Fruit fly (Drosophila melanogaster) whole organism, adult: ENCODE data around the gene CG12206.

Source experiments
- CG11617 ChIP-seq: fragments of 200-800 bp; sonication (Bioruptor generic); optimal IDR thresholded peaks from 2 replicates; lab custom pipeline; 2017; ENCODE audit warnings: mild to moderate bottlenecking, missing biosample characterization, missing genetic modification reagents, missing genetic modification characterization
- CG14711 ChIP-seq: fragments of 200-800 bp; sonication (Bioruptor generic); optimal IDR thresholded peaks from 2 replicates; lab custom pipeline; 2018; ENCODE audit warnings: missing biosample characterization, mild to moderate bottlenecking, missing genetic modification characterization, moderate library complexity
- CG1620 ChIP-seq: fragments of 200-800 bp; sonication (Bioruptor generic); optimal IDR thresholded peaks from 2 replicates; lab custom pipeline; 2016; ENCODE audit warnings: missing biosample characterization, missing genetic modification characterization
- CG33017 ChIP-seq: fragments of 200-800 bp; sonication (Bioruptor generic); optimal IDR thresholded peaks from 2 replicates; lab custom pipeline; 2018; ENCODE audit warnings: missing biosample characterization, mild to moderate bottlenecking, missing genetic modification characterization, moderate library complexity
- CG7045 ChIP-seq: fragments of 200-800 bp; sonication (Bioruptor generic); optimal IDR thresholded peaks from 2 replicates; lab custom pipeline; 2017; ENCODE audit warnings: missing biosample characterization, mild to moderate bottlenecking, missing genetic modification characterization
- CG7101 ChIP-seq: fragments of 200-800 bp; sonication (Bioruptor generic); optimal IDR thresholded peaks from 2 replicates; lab custom pipeline; 2018; ENCODE audit warnings: missing biosample characterization, mild to moderate bottlenecking, missing genetic modification characterization, moderate library complexity
- Crg-1 ChIP-seq: fragments of 200-800 bp; sonication (Bioruptor generic); optimal IDR thresholded peaks from 2 replicates; lab custom pipeline; 2016; ENCODE audit warnings: missing biosample characterization, missing genetic modification characterization
- Hr96 ChIP-seq: fragments of 200-800 bp; sonication (Bioruptor generic); optimal IDR thresholded peaks from 2 replicates; lab custom pipeline; 2016; ENCODE audit warnings: missing biosample characterization, missing genetic modification characterization
- Mnt ChIP-seq: fragments of 200-800 bp; sonication (Bioruptor generic); optimal IDR thresholded peaks from 2 replicates; lab custom pipeline; 2016; ENCODE audit warnings: missing biosample characterization, mild to moderate bottlenecking, missing genetic modification characterization
- cic ChIP-seq: fragments of 200-800 bp; sonication (Bioruptor generic); optimal IDR thresholded peaks from 2 replicates; lab custom pipeline; 2017; ENCODE audit warnings: missing biosample characterization, mild to moderate bottlenecking, missing genetic modification characterization, moderate library complexity
- cnc ChIP-seq, 2 experiments: fragments of >200 bp; optimal IDR thresholded peaks; 2 replicates each; lab custom pipeline; 2017
- kay ChIP-seq: fragments of 200-800 bp; sonication (Bioruptor generic); peaks from one replicate; lab custom pipeline; 2016; ENCODE audit warnings: missing biosample characterization, missing genetic modification characterization, borderline replicate concordance
- ovo ChIP-seq: fragments of 200-800 bp; sonication (Bioruptor generic); optimal IDR thresholded peaks from 2 replicates; lab custom pipeline; 2016; ENCODE audit warnings: missing biosample characterization, missing genetic modification characterization

DNA sequence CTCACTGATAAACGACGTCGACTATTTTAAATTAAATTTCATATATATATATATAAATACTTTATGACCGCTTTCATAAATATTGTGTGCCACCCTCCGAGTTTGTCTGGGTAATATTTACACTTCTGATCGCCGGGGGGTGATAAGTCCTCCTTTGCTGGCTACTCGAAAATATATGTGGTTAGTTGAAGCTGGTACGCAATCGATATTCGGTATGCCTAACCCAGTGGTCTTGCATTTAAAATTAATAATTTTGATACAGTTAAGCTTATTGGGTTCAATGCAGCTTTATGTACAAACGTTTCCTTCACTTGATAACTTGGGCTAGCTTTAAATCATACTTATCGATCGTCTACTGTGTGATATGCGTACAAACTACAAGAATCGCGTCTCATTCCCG is 44.4 kb downstream of the CG12206 start:
- TF ChIP-seq CG7045 (GFP tag; lab: Kevin White, UChicago) (no peak), ovo (GFP tag; lab: Kevin White, UChicago) (no peak), Crg-1 (no peak), Mnt (no peak), CG33017 (tag; lab: Kevin White, UChicago) (no peak), CG1620 (GFP tag; lab: Kevin White, UChicago) (no peak), kay (GFP tag; lab: Kevin White, UChicago) (no peak), Hr96 (GFP tag; lab: Kevin White, UChicago) (no peak), CG14711 (no peak), cic (GFP tag; lab: Kevin White, UChicago) (no peak), cnc (optimal IDR thresholded peaks at IDR 0.05; lab: Kevin White, UChicago) (no peak), CG7101 (tag; lab: Kevin White, UChicago) (no peak), CG11617 (GFP tag; lab: Kevin White, UChicago) (no peak)
